Fruit fly (Drosophila melanogaster) whole organism, embryonic: ENCODE data around the gene Tmhs.

ENCODE experiments used
- CG10267 ChIP-seq: fragments of 200-800 bp; sonication (Bioruptor generic); optimal IDR thresholded peaks from 2 replicates; lab custom pipeline; 2018; ENCODE audit warnings: missing biosample characterization, mild to moderate bottlenecking, missing genetic modification characterization, moderate library complexity
- CG11085 ChIP-seq: fragments of 200-800 bp; sonication (Bioruptor generic); IDR thresholded peaks from 2 replicates; pipeline ENCODE4 v1.3.6; 2022; ENCODE audit warnings: missing biosample characterization, missing genetic modification characterization
- CG17568 ChIP-seq: fragments of 200-800 bp; sonication (Bioruptor generic); optimal IDR thresholded peaks from 2 replicates; lab custom pipeline; 2018; ENCODE audit warnings: missing biosample characterization, mild to moderate bottlenecking, missing genetic modification characterization, moderate library complexity
- CG2120 ChIP-seq: fragments of 200-800 bp; sonication (Bioruptor generic); optimal IDR thresholded peaks from 3 replicates; lab custom pipeline; 2016; ENCODE audit warnings: missing biosample characterization, missing genetic modification characterization
- CG7372 ChIP-seq: fragments of 200-800 bp; sonication (Bioruptor generic); IDR thresholded peaks from 2 replicates; pipeline ENCODE4 v1.3.6; 2022; ENCODE audit warnings: missing biosample characterization, missing genetic modification characterization
- Dp ChIP-seq: fragments of 200-800 bp; sonication (Bioruptor generic); optimal IDR thresholded peaks from 2 replicates; lab custom pipeline; 2018; ENCODE audit warnings: missing biosample characterization, mild to moderate bottlenecking, missing genetic modification characterization, moderate library complexity
- Nf-YC ChIP-seq: fragments of 200-800 bp; optimal IDR thresholded peaks from 3 replicates; lab custom pipeline; 2019; ENCODE audit warnings: missing biosample characterization, mild to moderate bottlenecking, missing genetic modification characterization, moderate library complexity
- NfI ChIP-seq: fragments of 200-800 bp; sonication (Bioruptor generic); optimal IDR thresholded peaks from 3 replicates; lab custom pipeline; 2018; ENCODE audit warnings: missing biosample characterization, mild to moderate bottlenecking, missing genetic modification characterization, moderate library complexity
- Stat92E ChIP-seq, 3 experiments: fragments of >200 bp in 2 of 3; fragments of 200-800 bp in 1 of 3; sonication (Bioruptor generic) in 1 of 3; optimal IDR thresholded peaks; 2 replicates each; lab custom pipeline; 2017 to 2019; ENCODE audit warnings: missing biosample characterization in 3 of 3, missing genetic modification characterization in 3 of 3, mild to moderate bottlenecking in 1 of 3, moderate library complexity in 1 of 3
- ara ChIP-seq: fragments of 200-800 bp; sonication (Bioruptor generic); IDR thresholded peaks from 2 replicates; pipeline ENCODE4 v1.3.6; 2022; ENCODE audit warnings: missing biosample characterization, missing genetic modification characterization
- croc ChIP-seq: fragments of 200-800 bp; sonication (Bioruptor generic); conservative IDR thresholded peaks from 3 replicates; pipeline ENCODE4 v1.3.6; 2022; ENCODE audit warnings: missing biosample characterization, missing genetic modification characterization
- ewg ChIP-seq: fragments of 200-800 bp; sonication (Bioruptor generic); optimal IDR thresholded peaks from 3 replicates; lab custom pipeline; 2017; ENCODE audit warnings: mild to moderate bottlenecking, missing biosample characterization, missing genetic modification reagents, missing genetic modification characterization
- nmo ChIP-seq: fragments of 200-800 bp; sonication (Bioruptor generic); optimal IDR thresholded peaks from 2 replicates; lab custom pipeline; 2018; ENCODE audit warnings: missing biosample characterization, mild to moderate bottlenecking, missing genetic modification characterization, moderate library complexity
- sens ChIP-seq: fragments of 200-800 bp; sonication (Bioruptor generic); peaks from one replicate; lab custom pipeline; 2016; ENCODE audit warnings: missing biosample characterization, missing genetic modification characterization

- TF ChIP-seq CG10267 (no peak), sens (GFP tag; lab: Kevin White, UChicago) (no peak), Nf-YC (no peak), CG17568 (no peak), nmo (GFP tag; lab: Kevin White, UChicago) (no peak), ara (GFP tag; lab: Robert Waterston, UW) (no peak), CG2120 (no peak), croc (0 out of 3 replicates have a peak, but pooled peaks have one; percentile 14), ewg (GFP tag; lab: Kevin White, UChicago) (no peak), CG7372 (GFP tag; lab: Robert Waterston, UW) (no peak), CG11085 (GFP tag; lab: Robert Waterston, UW) (no peak), Stat92E (GFP tag; optimal IDR thresholded peaks at IDR 0.05; lab: Kevin White, UChicago) (no peak), Dp (GFP tag; lab: Kevin White, UChicago) (no peak), NfI (GFP tag; lab: Kevin White, UChicago) (no peak)
Measured at dm6 chr3L:1880692-1881091, 4.8 kb upstream of the Tmhs start.
